Worm (Caenorhabditis elegans) whole organism, midembryonic: ENCODE measurements around the gene zyx-1.

Experiments
- T22C8.4 ChIP-seq: fragments of 200-800 bp; sonication (Bioruptor generic); IDR thresholded peaks from 2 replicates; pipeline ENCODE4 v1.3.6; 2022; ENCODE audit warnings: missing genetic modification characterization, missing compliant biosample characterization
- cog-1 ChIP-seq: sonication (generic microtip); optimal IDR thresholded peaks from 2 replicates; lab custom pipeline; 2016; ENCODE audit warnings: missing genetic modification characterization, missing compliant biosample characterization
- flt-1 ChIP-seq: fragments of 200-800 bp; sonication (Bioruptor generic); IDR thresholded peaks from 2 replicates; pipeline ENCODE4 v1.3.6; 2022; ENCODE audit warnings: missing genetic modification characterization, missing compliant biosample characterization
- klf-2 ChIP-seq: fragments of 200-800 bp; sonication (Bioruptor generic); conservative IDR thresholded peaks from 2 replicates; pipeline ENCODE4 v1.3.6; 2022; ENCODE audit warnings: missing genetic modification reagents, missing genetic modification characterization, missing compliant biosample characterization
- med-1 ChIP-seq: sonication (generic microtip); optimal IDR thresholded peaks from 2 replicates; lab custom pipeline; 2017; ENCODE audit warnings: missing genetic modification characterization, mild to moderate bottlenecking, missing compliant biosample characterization, antibody characterized with exemption, missing genetic modification reagents; ENCODE audit not compliant: insufficient read depth
- ref-1 ChIP-seq: fragments of 200-800 bp; sonication (Bioruptor generic); conservative IDR thresholded peaks from 2 replicates; pipeline ENCODE4 v1.3.6; 2022; ENCODE audit warnings: missing genetic modification reagents, missing genetic modification characterization, missing compliant biosample characterization
- tab-1 ChIP-seq: fragments of 200-800 bp; sonication (Bioruptor generic); IDR thresholded peaks from 2 replicates; pipeline ENCODE4 v1.3.6; 2022; ENCODE audit warnings: missing genetic modification characterization, missing compliant biosample characterization
- ztf-23 ChIP-seq: fragments of 200-800 bp; sonication (Bioruptor generic); IDR thresholded peaks from 2 replicates; pipeline ENCODE4 v1.3.6; 2022; ENCODE audit warnings: missing genetic modification reagents, missing genetic modification characterization, missing compliant biosample characterization
- ztf-29 ChIP-seq: fragments of 200-800 bp; sonication (Bioruptor generic); IDR thresholded peaks from 2 replicates; pipeline ENCODE4 v1.3.6; 2022; ENCODE audit warnings: missing genetic modification reagents, missing genetic modification characterization, missing compliant biosample characterization

Gene zyx-1

ce11 chrII:13056580-13056979 is at the start of gene zyx-1:
zyx-1 (plus strand) TSS chrII:13056910.
- TF ChIP-seq klf-2 (no peak), ref-1 (GFP tag; lab: Robert Waterston, UW) (no peak), flt-1 (GFP tag; lab: Robert Waterston, UW) (no peak), ztf-29 (GFP tag; lab: Robert Waterston, UW) (no peak), tab-1 (GFP tag; lab: Robert Waterston, UW) (no peak), cog-1 (tag; lab: Kevin White, UChicago) (no peak), T22C8.4 (GFP tag; lab: Robert Waterston, UW) (no peak), med-1 (no peak), ztf-23 (GFP tag; lab: Robert Waterston, UW) (no peak)

ce11 chrII:13007717-13008461 is 48.8 kb upstream of the zyx-1 start, which contains the start of gene oig-2:
oig-2 (minus strand) TSS chrII:13008164.
- TF ChIP-seq T22C8.4 (GFP tag; lab: Robert Waterston, UW) (no peak), med-1 (no peak), flt-1 (GFP tag; lab: Robert Waterston, UW) (no peak), klf-2 (no peak), cog-1 (tag; lab: Kevin White, UChicago) (no peak), ztf-29 (GFP tag; lab: Robert Waterston, UW) (no peak)

- TF ChIP-seq med-1 (no peak), ztf-23 (GFP tag; lab: Robert Waterston, UW) (no peak), T22C8.4 (GFP tag; lab: Robert Waterston, UW) (no peak), cog-1 (tag; lab: Kevin White, UChicago) (no peak), ztf-29 (GFP tag; lab: Robert Waterston, UW) (no peak), tab-1 (GFP tag; lab: Robert Waterston, UW) (no peak), klf-2 (no peak), ref-1 (GFP tag; lab: Robert Waterston, UW) (no peak), flt-1 (GFP tag; lab: Robert Waterston, UW) (no peak)
These were observed 44.0 kb upstream of the zyx-1 start for ce11 chrII:13012684-13013083.

- TF ChIP-seq ztf-29 (GFP tag; lab: Robert Waterston, UW) (no peak), ref-1 (GFP tag; lab: Robert Waterston, UW) (no peak), T22C8.4 (GFP tag; lab: Robert Waterston, UW) (no peak), klf-2 (no peak), ztf-23 (GFP tag; lab: Robert Waterston, UW) (no peak), med-1 (no peak), cog-1 (tag; lab: Kevin White, UChicago) (no peak), flt-1 (GFP tag; lab: Robert Waterston, UW) (no peak), tab-1 (GFP tag; lab: Robert Waterston, UW) (no peak)
These were observed 42.7 kb upstream of the zyx-1 start, which contains the start of gene F18A11.5 for ce11 chrII:13013966-13014365. F18A11.5 (minus strand) TSS chrII:13014286.

ce11 chrII:13016381-13016780 is 40.3 kb upstream of the zyx-1 start:
- TF ChIP-seq ztf-23 (GFP tag; lab: Robert Waterston, UW) (peak; percentile 69; the same call in 1 of the 2 replicates), flt-1 (GFP tag; lab: Robert Waterston, UW) (peak; percentile 90), klf-2 (peak; percentile 71; the same call in 1 of the 2 replicates), T22C8.4 (GFP tag; lab: Robert Waterston, UW) (peak; percentile 30; the same call in 1 of the 2 replicates), tab-1 (GFP tag; lab: Robert Waterston, UW) (0 out of 2 replicates have a peak, but pooled peaks have one; percentile 42), ref-1 (GFP tag; lab: Robert Waterston, UW) (peak; percentile 56; the same call in 1 of the 2 replicates)

ce11 chrII:13022555-13022954 is 34.2 kb upstream of the zyx-1 start:
- TF ChIP-seq flt-1 (GFP tag; lab: Robert Waterston, UW) (no peak), ref-1 (GFP tag; lab: Robert Waterston, UW) (no peak), T22C8.4 (GFP tag; lab: Robert Waterston, UW) (no peak), klf-2 (no peak), tab-1 (GFP tag; lab: Robert Waterston, UW) (no peak), ztf-29 (GFP tag; lab: Robert Waterston, UW) (no peak), cog-1 (tag; lab: Kevin White, UChicago) (no peak), ztf-23 (GFP tag; lab: Robert Waterston, UW) (no peak), med-1 (no peak)

- TF ChIP-seq T22C8.4 (GFP tag; lab: Robert Waterston, UW) (no peak), ref-1 (GFP tag; lab: Robert Waterston, UW) (no peak), cog-1 (tag; lab: Kevin White, UChicago) (no peak), tab-1 (GFP tag; lab: Robert Waterston, UW) (no peak), med-1 (no peak)
These were observed 33.2 kb upstream of the zyx-1 start for ce11 chrII:13023518-13023917.

- TF ChIP-seq T22C8.4 (GFP tag; lab: Robert Waterston, UW) (no peak), ztf-29 (GFP tag; lab: Robert Waterston, UW) (no peak), ref-1 (GFP tag; lab: Robert Waterston, UW) (no peak), cog-1 (tag; lab: Kevin White, UChicago) (no peak), tab-1 (GFP tag; lab: Robert Waterston, UW) (no peak), med-1 (no peak), klf-2 (no peak), ztf-23 (GFP tag; lab: Robert Waterston, UW) (no peak), flt-1 (GFP tag; lab: Robert Waterston, UW) (no peak)
These were observed 30.8 kb upstream of the zyx-1 start, which contains the start of gene max-2 for ce11 chrII:13025794-13026412. max-2 (minus strand) TSS chrII:13025844.
